Fruit fly (Drosophila melanogaster): ENCODE data around the gene CG32485.

- TF ChIP-seq kni (GFP tag; optimal IDR thresholded peaks at IDR 0.05) (no peak), twi (tag; optimal IDR thresholded peaks at IDR 0.05) (peak; percentile 18), tap (tag; optimal IDR thresholded peaks at IDR 0.05) (peak; percentile 77), CG10274 (GFP tag; optimal IDR thresholded peaks at IDR 0.05) (no peak), CG12155 (GFP tag; optimal IDR thresholded peaks at IDR 0.05) (peak; percentile 66), gro (GFP tag; optimal IDR thresholded peaks at IDR 0.05) (no peak), h (optimal IDR thresholded peaks at IDR 0.05) (no peak), CG4820 (GFP tag; optimal IDR thresholded peaks at IDR 0.05) (peak; percentile 31), mirr (GFP tag; optimal IDR thresholded peaks at IDR 0.05) (no peak), nom (GFP tag; optimal IDR thresholded peaks at IDR 0.05) (no peak)
These were observed 7.7 kb upstream of the CG32485 start, which contains the start of gene Prx4 for dm6 chr3L:3042150-3043049.

Data from whole organism, embryonic.